Fruit fly (Drosophila melanogaster): ENCODE measurements around the gene CG15252.

The CG15252 gene

DNA sequence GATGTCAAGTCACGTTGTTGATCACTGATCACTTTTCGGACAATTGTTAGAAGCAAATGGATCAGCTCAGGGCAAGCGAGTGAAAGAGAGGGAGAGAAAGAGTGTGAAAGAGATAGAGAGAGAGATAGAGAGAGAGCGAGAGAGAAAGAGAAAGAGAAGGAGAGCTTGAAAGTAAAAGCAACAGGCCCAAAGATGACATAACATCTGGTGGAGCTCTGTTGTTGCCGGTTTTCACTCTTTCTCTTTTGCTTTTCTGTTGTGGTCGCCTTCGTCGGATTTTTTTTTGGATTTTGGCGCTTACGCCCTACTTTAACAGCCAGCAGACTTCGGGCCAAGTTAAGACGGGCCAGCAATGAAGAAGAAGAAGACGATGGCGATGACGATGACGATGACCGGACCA lies 10.6 kb upstream of the CG15252 start:
- TF ChIP-seq EcR (GFP tag; optimal IDR thresholded peaks at IDR 0.05) = no peak
- no peak for TF ChIP-seq pan (optimal IDR thresholded peaks at IDR 0.05)
- no peak for TF ChIP-seq usp (GFP tag; optimal IDR thresholded peaks at IDR 0.05)
- no peak for TF ChIP-seq psq (optimal IDR thresholded peaks at IDR 0.05)
- no peak for TF ChIP-seq Dll (optimal IDR thresholded peaks at IDR 0.05)
- TF ChIP-seq CG8478 (optimal IDR thresholded peaks at IDR 0.05) = no peak

- TF ChIP-seq Dll (optimal IDR thresholded peaks at IDR 0.05) (no peak), usp (GFP tag; optimal IDR thresholded peaks at IDR 0.05) (no peak), CG8478 (optimal IDR thresholded peaks at IDR 0.05) (no peak), EcR (GFP tag; optimal IDR thresholded peaks at IDR 0.05) (no peak), psq (optimal IDR thresholded peaks at IDR 0.05) (no peak), pan (optimal IDR thresholded peaks at IDR 0.05) (no peak)
These were observed 8.9 kb upstream of the CG15252 start, which contains the start of gene CG32694 for dm6 chrX:9989154-9989787. Gene CG32694, plus strand, starts transcription at chrX:9989690.

DNA sequence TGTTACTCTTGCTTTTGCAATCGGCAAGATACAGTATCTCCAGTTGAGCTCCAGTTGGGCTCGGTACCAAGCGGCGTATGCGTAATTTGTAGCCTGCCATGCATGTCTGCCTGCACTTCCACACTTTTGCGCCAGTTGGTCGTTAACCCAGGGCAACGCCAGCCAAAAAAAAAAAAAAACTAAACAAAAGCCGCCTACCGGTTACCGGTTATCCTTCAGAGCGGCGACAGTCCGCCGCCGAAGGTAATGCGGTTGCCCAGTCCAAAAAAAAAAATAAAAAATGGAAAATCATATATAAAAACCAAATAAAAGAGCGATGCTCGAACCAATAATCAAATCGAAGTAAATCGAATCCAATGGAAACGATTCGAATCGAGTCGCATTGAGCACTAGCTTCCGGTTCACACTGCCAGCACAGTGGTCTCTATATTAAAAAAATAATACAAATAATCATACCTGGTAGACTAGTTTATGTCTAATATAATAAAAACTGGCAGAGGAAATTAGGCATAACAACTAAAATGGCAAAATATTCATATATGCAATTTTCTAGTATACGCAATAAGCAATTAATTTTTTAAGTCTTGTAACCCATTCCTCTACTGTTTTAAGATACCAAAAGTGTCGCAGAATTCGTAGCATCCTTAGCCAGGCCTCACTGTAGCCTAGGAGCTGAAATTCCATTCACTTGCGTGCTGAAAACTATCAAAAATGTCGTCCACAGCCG lies 7.2 kb upstream of the CG15252 start:
- TF ChIP-seq pan (optimal IDR thresholded peaks at IDR 0.05) (no peak), CG8478 (optimal IDR thresholded peaks at IDR 0.05) (no peak), psq (optimal IDR thresholded peaks at IDR 0.05) (no peak), EcR (GFP tag; optimal IDR thresholded peaks at IDR 0.05) (no peak), Dll (optimal IDR thresholded peaks at IDR 0.05) (no peak), usp (GFP tag; optimal IDR thresholded peaks at IDR 0.05) (no peak)

- no peak for TF ChIP-seq CG8478 (optimal IDR thresholded peaks at IDR 0.05)
- TF ChIP-seq Dll (optimal IDR thresholded peaks at IDR 0.05) = no peak
- no peak for TF ChIP-seq pan (optimal IDR thresholded peaks at IDR 0.05)
- TF ChIP-seq EcR (GFP tag; optimal IDR thresholded peaks at IDR 0.05) = no peak
- no peak for TF ChIP-seq usp (GFP tag; optimal IDR thresholded peaks at IDR 0.05)
- no peak for TF ChIP-seq psq (optimal IDR thresholded peaks at IDR 0.05)
These were observed 3.1 kb downstream of the CG15252 start, which contains the start of gene CG43386 for dm6 chrX:9977305-9977704. Gene CG43386, minus strand, starts transcription at chrX:9977405.

DNA sequence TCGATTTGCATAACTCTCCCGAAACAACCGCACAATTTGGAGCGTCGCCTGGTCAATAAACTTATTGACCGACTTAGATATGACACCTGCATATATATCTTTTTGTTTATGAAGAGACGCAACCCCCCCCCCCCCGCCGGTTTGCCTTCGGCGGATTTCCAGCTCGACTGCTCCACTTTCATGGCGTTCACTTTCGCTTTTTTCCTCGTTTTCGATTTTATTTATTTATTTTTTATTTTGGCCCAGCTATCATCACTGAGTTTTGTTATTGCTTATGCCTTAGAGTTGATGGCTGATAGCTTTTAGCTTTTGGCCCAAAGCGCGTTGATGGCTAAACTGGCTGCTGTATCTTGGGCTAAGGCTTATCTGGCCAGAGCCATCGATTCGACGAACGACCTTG lies 4.4 kb downstream of the CG15252 start:
- TF ChIP-seq CG8478 (optimal IDR thresholded peaks at IDR 0.05) (no peak), usp (GFP tag; optimal IDR thresholded peaks at IDR 0.05) (no peak), EcR (GFP tag; optimal IDR thresholded peaks at IDR 0.05) (no peak), pan (optimal IDR thresholded peaks at IDR 0.05) (no peak), psq (optimal IDR thresholded peaks at IDR 0.05) (no peak), Dll (optimal IDR thresholded peaks at IDR 0.05) (no peak)

DNA sequence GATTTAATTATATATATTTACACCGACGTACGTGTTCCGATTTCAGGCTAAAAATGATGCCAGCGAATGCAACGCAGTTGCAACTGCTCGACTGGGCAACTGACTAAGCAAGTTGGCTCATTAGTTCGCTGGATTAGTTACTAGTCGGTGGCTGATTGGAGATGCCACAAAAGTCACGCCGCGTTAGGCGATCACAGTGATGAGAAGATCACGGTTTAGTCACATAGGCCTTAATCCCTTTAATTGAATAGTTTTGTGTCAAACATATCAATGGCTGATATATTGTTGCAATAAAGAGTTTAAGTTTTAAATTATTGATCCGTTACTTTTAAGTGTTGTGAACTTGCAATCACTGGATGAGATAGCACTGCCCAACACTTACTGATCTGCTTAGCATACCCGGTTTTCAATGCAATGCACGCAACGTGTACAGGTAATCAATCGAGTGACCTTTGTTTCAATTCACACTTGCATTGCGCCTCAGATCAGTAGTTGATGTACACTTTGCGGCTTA lies 15.5 kb downstream of the CG15252 start, which contains the start of the genes CG1791 and CG1889:
Gene CG1791, minus strand, starts transcription at position 101 of the 514 bp plus-strand sequence.
Gene CG1889, plus strand, starts transcription at position 464 of the 514 bp plus-strand sequence.
- TF ChIP-seq usp (GFP tag; optimal IDR thresholded peaks at IDR 0.05) (no peak), CG8478 (optimal IDR thresholded peaks at IDR 0.05) (no peak)

- no peak for TF ChIP-seq CG8478 (optimal IDR thresholded peaks at IDR 0.05)
- TF ChIP-seq EcR (GFP tag; optimal IDR thresholded peaks at IDR 0.05) = no peak
- no peak for TF ChIP-seq usp (GFP tag; optimal IDR thresholded peaks at IDR 0.05)
These were observed 48.0 kb downstream of the CG15252 start for dm6 chrX:9932296-9932892.

DNA sequence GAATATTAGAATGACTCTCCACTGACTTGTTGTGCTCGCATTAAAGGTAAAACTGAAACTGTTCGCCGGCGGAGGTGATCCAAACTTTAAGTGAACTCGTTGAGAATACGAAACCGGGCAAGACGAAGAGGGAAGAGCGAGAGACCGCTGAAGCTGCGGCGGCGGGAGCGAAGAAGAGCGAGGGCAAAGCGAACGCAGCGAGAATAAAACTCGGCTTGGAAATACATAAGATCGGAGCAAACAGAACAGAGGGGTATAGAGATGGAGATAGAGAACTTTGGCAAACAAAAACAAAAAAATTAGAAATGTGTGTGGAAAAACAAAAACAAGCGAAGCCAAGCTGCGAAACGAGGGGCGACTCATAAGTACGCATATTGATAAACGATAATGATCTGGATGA lies 49.5 kb downstream of the CG15252 start, which contains the start of gene Idgf4:
Gene Idgf4, minus strand, starts transcription at position 67 of the 400 bp plus-strand sequence.
- no peak for TF ChIP-seq Dll (optimal IDR thresholded peaks at IDR 0.05)
- TF ChIP-seq usp (GFP tag; optimal IDR thresholded peaks at IDR 0.05) = no peak
- no peak for TF ChIP-seq CG8478 (optimal IDR thresholded peaks at IDR 0.05)
- no peak for TF ChIP-seq EcR (GFP tag; optimal IDR thresholded peaks at IDR 0.05)
- no peak for TF ChIP-seq psq (optimal IDR thresholded peaks at IDR 0.05)
- TF ChIP-seq pan (optimal IDR thresholded peaks at IDR 0.05) = no peak
